Worm (Caenorhabditis elegans): ENCODE data around the gene srd-41.

Gene srd-41

DNA sequence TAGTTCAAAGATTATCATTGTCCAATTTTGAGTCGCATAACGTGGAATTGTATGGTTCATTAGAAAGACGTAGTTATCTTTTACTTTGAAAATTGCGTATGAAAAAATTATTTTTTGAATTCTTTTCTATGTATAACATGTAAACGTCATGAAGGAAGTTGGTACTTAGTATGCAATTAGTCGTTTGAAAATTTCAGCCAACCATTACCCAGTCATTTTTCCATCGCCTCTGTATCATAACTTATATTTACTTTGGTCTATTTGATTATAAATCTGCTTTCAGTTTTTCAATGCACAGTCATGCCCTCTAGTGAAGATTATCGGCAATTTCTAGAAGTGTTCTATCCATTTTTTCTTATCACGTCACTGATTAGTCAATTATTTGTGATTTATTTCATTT is at the start of gene srd-41:
Gene srd-41 (plus strand): TSS at position 301 of the 400 bp plus-strand sequence.
- no peak for TF ChIP-seq pha-4 (tag; optimal IDR thresholded peaks at IDR 0.05)
- TF ChIP-seq nhr-28 (tag; optimal IDR thresholded peaks at IDR 0.05), result no peak
- no peak for TF ChIP-seq ceh-39 (tag; optimal IDR thresholded peaks at IDR 0.05)
- no peak for TF ChIP-seq sptf-1 (tag; optimal IDR thresholded peaks at IDR 0.05)
- TF ChIP-seq unc-120 (tag; optimal IDR thresholded peaks at IDR 0.05; ENCODE audit: poor library complexity, severe bottlenecking), result no peak
- TF ChIP-seq sem-2 (GFP tag; optimal IDR thresholded peaks at IDR 0.05), result no peak

DNA sequence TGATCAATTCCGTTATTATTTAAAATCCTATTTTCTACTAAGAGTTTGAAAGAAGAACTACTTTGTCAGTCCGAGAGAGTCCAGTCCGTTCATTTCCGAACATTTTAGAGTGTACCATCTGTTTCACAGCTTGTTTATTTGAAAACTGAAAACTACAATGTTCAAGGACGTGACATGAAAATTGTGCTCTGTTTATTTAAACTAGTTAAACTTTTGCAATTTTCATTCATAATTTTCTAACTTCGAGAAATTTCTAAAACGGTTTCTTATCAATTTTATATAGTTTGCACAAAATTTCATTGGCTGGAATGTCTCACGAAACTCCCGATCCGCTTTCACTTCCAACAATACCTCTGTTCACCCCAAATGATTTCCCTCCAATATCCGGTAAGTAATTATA is 46.0 kb upstream of the srd-41 start, which contains the start of gene C04B4.1:
Gene C04B4.1 (plus strand): TSS at position 301 of the 400 bp plus-strand sequence.
- no peak for TF ChIP-seq ham-2 (GFP tag; optimal IDR thresholded peaks at IDR 0.05)
- no peak for TF ChIP-seq M03D4.4 (tag; optimal IDR thresholded peaks at IDR 0.05)
- no peak for TF ChIP-seq mep-1 (tag; optimal IDR thresholded peaks at IDR 0.05)
- no peak for TF ChIP-seq sptf-1 (tag; optimal IDR thresholded peaks at IDR 0.05)
- TF ChIP-seq elt-3 (tag; optimal IDR thresholded peaks at IDR 0.05), result no peak
- no peak for TF ChIP-seq nhr-28 (tag; optimal IDR thresholded peaks at IDR 0.05)
- no peak for TF ChIP-seq unc-120 (tag; optimal IDR thresholded peaks at IDR 0.05; ENCODE audit: poor library complexity, severe bottlenecking)
- TF ChIP-seq drap-1 (GFP tag; optimal IDR thresholded peaks at IDR 0.05), result no peak
- TF ChIP-seq blmp-1 (tag; optimal IDR thresholded peaks at IDR 0.05), result no peak
- no peak for TF ChIP-seq mab-5 (tag; optimal IDR thresholded peaks at IDR 0.05)
- TF ChIP-seq nhr-12 (tag; optimal IDR thresholded peaks at IDR 0.05), result no peak
- no peak for TF ChIP-seq flh-1 (GFP tag; optimal IDR thresholded peaks at IDR 0.05)
- no peak for TF ChIP-seq lin-13 (tag; optimal IDR thresholded peaks at IDR 0.05)
- no peak for TF ChIP-seq mls-2 (tag; optimal IDR thresholded peaks at IDR 0.05)
- no peak for TF ChIP-seq tbx-8 (GFP tag; optimal IDR thresholded peaks at IDR 0.05)

DNA sequence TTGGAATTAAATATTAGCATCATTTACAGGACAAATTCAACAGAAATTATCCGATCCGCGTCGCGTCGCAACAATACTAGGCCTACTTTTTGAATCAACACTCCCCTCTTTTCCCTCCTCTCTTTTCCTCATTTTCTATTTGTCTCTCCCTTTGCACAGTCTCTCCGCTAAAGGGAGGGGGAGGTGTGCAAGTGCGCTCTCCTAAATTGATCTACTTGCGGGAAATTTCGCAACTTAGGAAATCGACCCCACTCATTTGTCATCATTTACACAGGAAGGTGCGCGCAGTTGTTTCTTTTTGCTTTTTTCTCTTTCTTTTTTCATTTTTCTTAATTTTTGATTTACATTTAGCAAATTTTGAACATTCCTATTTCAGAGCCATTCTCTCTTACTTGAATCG is 43.6 kb upstream of the srd-41 start, which contains the start of gene C04B4.2:
Gene C04B4.2 (plus strand): TSS at position 371 of the 400 bp plus-strand sequence.
- TF ChIP-seq mab-5 (tag; optimal IDR thresholded peaks at IDR 0.05) (no peak), unc-62 (GFP tag; optimal IDR thresholded peaks at IDR 0.05) (no peak), pha-4 (tag; optimal IDR thresholded peaks at IDR 0.05) (no peak), bed-3 (GFP tag; optimal IDR thresholded peaks at IDR 0.05) (no peak), elt-1 (tag; optimal IDR thresholded peaks at IDR 0.05; ENCODE audit: borderline replicate concordance, insufficient read depth) (no peak), nhr-28 (tag; optimal IDR thresholded peaks at IDR 0.05) (no peak), unc-39 (tag; optimal IDR thresholded peaks at IDR 0.05) (no peak), M03D4.4 (tag; optimal IDR thresholded peaks at IDR 0.05) (no peak), nhr-237 (tag; optimal IDR thresholded peaks at IDR 0.05) (no peak), unc-120 (tag; optimal IDR thresholded peaks at IDR 0.05; ENCODE audit: poor library complexity, severe bottlenecking) (no peak), mls-2 (tag; optimal IDR thresholded peaks at IDR 0.05) (no peak), snpc-4 (tag; optimal IDR thresholded peaks at IDR 0.05) (no peak)

DNA sequence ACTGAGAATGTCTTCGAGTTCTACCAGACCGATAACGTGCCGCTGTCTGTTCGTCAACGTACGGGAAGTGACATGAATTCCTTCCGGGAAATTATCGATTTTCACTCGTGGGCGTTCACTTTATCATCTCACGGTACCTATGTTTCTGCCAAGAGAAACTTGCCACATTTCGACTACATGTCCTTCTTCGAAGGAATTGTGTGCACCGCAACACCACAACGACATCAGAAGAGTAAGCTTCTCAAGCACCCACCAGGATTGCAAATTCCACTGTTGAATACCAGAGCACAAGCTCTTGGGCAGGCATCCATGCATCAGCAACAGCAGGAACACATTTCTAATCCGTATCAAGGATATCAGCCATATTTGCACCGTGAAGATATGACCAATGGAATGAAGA is 42.4 kb upstream of the srd-41 start:
- TF ChIP-seq blmp-1 (tag; optimal IDR thresholded peaks at IDR 0.05) (no peak), M03D4.4 (tag; optimal IDR thresholded peaks at IDR 0.05) (no peak), unc-39 (tag; optimal IDR thresholded peaks at IDR 0.05) (no peak), ceh-43 (GFP tag; optimal IDR thresholded peaks at IDR 0.05) (no peak), nhr-237 (tag; optimal IDR thresholded peaks at IDR 0.05) (no peak), mls-2 (tag; optimal IDR thresholded peaks at IDR 0.05) (no peak), pha-4 (tag; optimal IDR thresholded peaks at IDR 0.05) (no peak), lin-32 (GFP tag; optimal IDR thresholded peaks at IDR 0.05) (no peak)

DNA sequence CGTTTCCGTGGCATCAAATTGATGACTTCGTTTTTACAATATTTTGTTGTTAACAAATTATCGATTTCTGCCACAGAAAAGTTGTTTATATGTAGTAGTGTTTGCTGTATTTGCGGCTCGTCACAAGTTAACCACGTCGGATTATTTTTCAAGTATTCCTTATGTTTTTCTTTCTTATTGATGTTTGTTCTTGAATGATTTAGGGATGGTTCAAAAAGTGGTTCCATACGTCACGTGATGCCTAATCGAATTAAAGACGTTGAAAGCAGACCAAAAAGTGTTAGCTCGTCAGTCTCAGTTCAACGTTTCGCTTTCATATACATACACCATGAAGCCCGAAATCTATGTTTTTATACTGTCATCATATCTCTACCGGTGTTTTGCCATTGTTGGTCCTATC is 41.0 kb upstream of the srd-41 start, which contains the start of gene lips-2:
Gene lips-2 (plus strand): TSS at position 301 of the 400 bp plus-strand sequence.
- TF ChIP-seq nhr-12 (tag; optimal IDR thresholded peaks at IDR 0.05) (no peak), sptf-1 (tag; optimal IDR thresholded peaks at IDR 0.05) (no peak), zip-8 (tag; optimal IDR thresholded peaks at IDR 0.05) (no peak), nhr-76 (tag; optimal IDR thresholded peaks at IDR 0.05) (no peak), lin-32 (GFP tag; optimal IDR thresholded peaks at IDR 0.05) (no peak), lin-13 (tag; optimal IDR thresholded peaks at IDR 0.05) (no peak), sem-2 (GFP tag; optimal IDR thresholded peaks at IDR 0.05) (no peak), flh-1 (GFP tag; optimal IDR thresholded peaks at IDR 0.05) (no peak), ceh-43 (GFP tag; optimal IDR thresholded peaks at IDR 0.05) (no peak), unc-62 (GFP tag; optimal IDR thresholded peaks at IDR 0.05) (no peak), ham-2 (GFP tag; optimal IDR thresholded peaks at IDR 0.05) (no peak), ces-1 (GFP tag; optimal IDR thresholded peaks at IDR 0.05) (no peak)

DNA sequence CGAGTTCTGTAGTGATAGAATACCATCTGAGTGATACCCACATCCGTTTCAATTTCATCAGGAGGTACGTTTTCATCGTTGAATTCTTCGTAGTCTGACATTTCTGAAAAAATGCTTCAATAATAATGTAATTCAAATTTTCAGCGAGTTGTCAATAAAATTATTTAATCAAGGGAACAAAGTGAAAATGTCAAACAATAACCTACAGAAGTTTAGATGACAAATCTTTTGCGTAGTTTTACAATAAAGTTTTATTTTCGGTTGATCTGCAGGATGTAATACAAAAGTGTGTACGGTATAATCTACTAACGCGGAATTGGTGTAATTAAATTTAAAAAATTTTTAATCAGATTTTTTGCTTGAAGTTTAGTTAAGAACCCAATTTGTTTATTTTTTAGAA is 38.3 kb upstream of the srd-41 start, which contains the start of gene C04B4.5:
Gene C04B4.5 (minus strand): TSS at position 101 of the 400 bp plus-strand sequence.
- TF ChIP-seq blmp-1 (tag; optimal IDR thresholded peaks at IDR 0.05) (no peak), lsy-2 (tag; optimal IDR thresholded peaks at IDR 0.05) (no peak), mls-2 (tag; optimal IDR thresholded peaks at IDR 0.05) (no peak), nhr-237 (tag; optimal IDR thresholded peaks at IDR 0.05) (no peak), nhr-28 (tag; optimal IDR thresholded peaks at IDR 0.05) (no peak), ceh-43 (GFP tag; optimal IDR thresholded peaks at IDR 0.05) (no peak), zip-8 (tag; optimal IDR thresholded peaks at IDR 0.05) (no peak), nhr-12 (tag; optimal IDR thresholded peaks at IDR 0.05) (no peak), drap-1 (GFP tag; optimal IDR thresholded peaks at IDR 0.05) (no peak), nhr-76 (tag; optimal IDR thresholded peaks at IDR 0.05) (no peak), ztf-11 (tag; optimal IDR thresholded peaks at IDR 0.05) (no peak), M03D4.4 (tag; optimal IDR thresholded peaks at IDR 0.05) (no peak), hlh-1 (tag; optimal IDR thresholded peaks at IDR 0.05) (no peak), bed-3 (GFP tag; optimal IDR thresholded peaks at IDR 0.05) (no peak), ham-2 (GFP tag; optimal IDR thresholded peaks at IDR 0.05) (no peak), sptf-1 (tag; optimal IDR thresholded peaks at IDR 0.05) (no peak), unc-120 (tag; optimal IDR thresholded peaks at IDR 0.05; ENCODE audit: poor library complexity, severe bottlenecking) (no peak), ceh-39 (tag; optimal IDR thresholded peaks at IDR 0.05) (no peak), snpc-4 (tag; optimal IDR thresholded peaks at IDR 0.05) (no peak), sem-2 (GFP tag; optimal IDR thresholded peaks at IDR 0.05) (no peak)
